Worm (Caenorhabditis elegans) whole organism, L1 larva: Measurements from ENCODE around the gene C30A5.16.

Source experiments
- efl-3 ChIP-seq: fragments of 200-800 bp; sonication (Bioruptor generic); optimal IDR thresholded peaks from 2 replicates; lab custom pipeline; 2018; ENCODE audit warnings: mild to moderate bottlenecking, missing genetic modification characterization, missing compliant biosample characterization
- nhr-12 ChIP-seq: sonication (generic microtip); optimal IDR thresholded peaks from 2 replicates; lab custom pipeline; 2017; ENCODE audit warnings: missing biosample characterization, missing genetic modification characterization
- tlp-1 ChIP-seq: fragments of 150-350 bp; optimal IDR thresholded peaks from 2 replicates; lab custom pipeline; 2014; ENCODE audit warnings: missing biosample characterization, missing genetic modification characterization
- ztf-11 ChIP-seq, 2 experiments: sonication (generic microtip); optimal IDR thresholded peaks; 2 replicates each; lab custom pipeline; 2016 to 2017; ENCODE audit warnings: missing genetic modification characterization in 2 of 2, missing biosample characterization in 1 of 2, missing compliant biosample characterization in 1 of 2

- TF ChIP-seq ztf-11 (tag; optimal IDR thresholded peaks at IDR 0.05; lab: Kevin White, UChicago) (no peak), tlp-1 (no peak), efl-3 (GFP tag; lab: Kevin White, UChicago) (no peak), nhr-12 (tag; lab: Kevin White, UChicago) (no peak)
Measured at ce11 chrIII:8190505-8190904, 27.5 kb upstream of the C30A5.16 start, which contains the start of gene C50C3.19.
